Fruit fly (Drosophila melanogaster) whole organism, embryonic: ENCODE data around the gene CG6659.
A peak's percentile ranks its signal among the peaks of the same experiment; 100 is the strongest.

Source experiments
- Blimp-1 ChIP-seq: fragments of 200-800 bp; sonication (Bioruptor generic); optimal IDR thresholded peaks from 3 replicates; lab custom pipeline; 2018; ENCODE audit warnings: missing biosample characterization, missing genetic modification characterization, mild to moderate bottlenecking, moderate library complexity, missing genetic modification reagents
- CG10147 ChIP-seq: fragments of 200-800 bp; sonication (Bioruptor generic); optimal IDR thresholded peaks from 2 replicates; lab custom pipeline; 2019; ENCODE audit warnings: missing biosample characterization, mild to moderate bottlenecking, missing genetic modification characterization, moderate library complexity
- CG10565 ChIP-seq: fragments of 200-800 bp; sonication (Bioruptor generic); optimal IDR thresholded peaks from 3 replicates; lab custom pipeline; 2016; ENCODE audit warnings: missing biosample characterization, mild to moderate bottlenecking, missing genetic modification characterization
- CG11504 ChIP-seq: fragments of 200-800 bp; sonication (Bioruptor generic); optimal IDR thresholded peaks from 3 replicates; lab custom pipeline; 2019; ENCODE audit warnings: missing biosample characterization, mild to moderate bottlenecking, missing genetic modification characterization, moderate library complexity
- CG11560 ChIP-seq: fragments of 200-800 bp; sonication (Bioruptor generic); IDR thresholded peaks from 3 replicates; pipeline ENCODE4 v1.3.6; 2022; ENCODE audit warnings: missing biosample characterization, missing genetic modification characterization
- CG12236 ChIP-seq: fragments of 200-800 bp; sonication (Bioruptor generic); optimal IDR thresholded peaks from 2 replicates; lab custom pipeline; 2016; ENCODE audit warnings: missing biosample characterization, missing genetic modification characterization
- CG12942 ChIP-seq: fragments of 200-800 bp; sonication (Bioruptor generic); optimal IDR thresholded peaks from 3 replicates; lab custom pipeline; 2016; ENCODE audit warnings: missing biosample characterization, missing genetic modification characterization
- CG13775 ChIP-seq: fragments of 200-800 bp; sonication (Bioruptor generic); optimal IDR thresholded peaks from 3 replicates; lab custom pipeline; 2017; ENCODE audit warnings: missing biosample characterization, mild to moderate bottlenecking, missing genetic modification characterization
- CG14710 ChIP-seq: fragments of 200-800 bp; sonication (Bioruptor generic); optimal IDR thresholded peaks from 3 replicates; lab custom pipeline; 2019; ENCODE audit warnings: missing biosample characterization, mild to moderate bottlenecking, missing genetic modification characterization, moderate library complexity
- CG17568 ChIP-seq: fragments of 200-800 bp; sonication (Bioruptor generic); optimal IDR thresholded peaks from 2 replicates; lab custom pipeline; 2018; ENCODE audit warnings: missing biosample characterization, mild to moderate bottlenecking, missing genetic modification characterization, moderate library complexity
- CG2712 ChIP-seq: fragments of 200-800 bp; optimal IDR thresholded peaks from 3 replicates; lab custom pipeline; 2019; ENCODE audit warnings: missing biosample characterization, mild to moderate bottlenecking, missing genetic modification characterization, moderate library complexity
- CG31441 ChIP-seq: fragments of 200-800 bp; sonication (Bioruptor generic); IDR thresholded peaks from 2 replicates; pipeline ENCODE4 v1.3.6; 2022; ENCODE audit warnings: missing biosample characterization, missing genetic modification characterization
- CG6689 ChIP-seq: fragments of 200-800 bp; sonication (Bioruptor generic); IDR thresholded peaks from 2 replicates; pipeline ENCODE4 v1.3.6; 2022; ENCODE audit warnings: missing biosample characterization, missing genetic modification characterization
- CG7745 ChIP-seq: fragments of 200-800 bp; sonication (Bioruptor generic); optimal IDR thresholded peaks from 2 replicates; lab custom pipeline; 2018; ENCODE audit warnings: missing biosample characterization, mild to moderate bottlenecking, missing genetic modification characterization, moderate library complexity
- CG8290 ChIP-seq, 3 experiments: fragments of 200-800 bp; sonication (Bioruptor generic); optimal IDR thresholded peaks; 2 replicates each; lab custom pipeline; 2016 to 2019; ENCODE audit warnings: missing biosample characterization in 3 of 3, missing genetic modification characterization in 3 of 3, mild to moderate bottlenecking in 2 of 3, moderate library complexity in 1 of 3
- CG9876 ChIP-seq: fragments of 200-800 bp; sonication (Bioruptor generic); optimal IDR thresholded peaks from 2 replicates; lab custom pipeline; 2016; ENCODE audit warnings: missing biosample characterization, missing genetic modification characterization
- Drgx ChIP-seq: fragments of 200-800 bp; sonication (Bioruptor generic); IDR thresholded peaks from 2 replicates; pipeline ENCODE4 v1.3.6; 2022; ENCODE audit warnings: missing biosample characterization, missing genetic modification characterization
- E2f2 ChIP-seq: fragments of 200-800 bp; sonication (Bioruptor generic); IDR thresholded peaks from 2 replicates; pipeline ENCODE4 v1.3.6; 2022; ENCODE audit warnings: missing biosample characterization, missing genetic modification characterization
- H15 ChIP-seq: fragments of 200-800 bp; sonication (Bioruptor generic); IDR thresholded peaks from 3 replicates; pipeline ENCODE4 v1.3.6; 2022; ENCODE audit warnings: missing biosample characterization, missing genetic modification characterization
- H2.0 ChIP-seq: fragments of 200-800 bp; sonication (Bioruptor generic); IDR thresholded peaks from 2 replicates; pipeline ENCODE4 v1.3.6; 2022; ENCODE audit warnings: missing biosample characterization, missing genetic modification characterization
- HLH3B ChIP-seq: fragments of 200-800 bp; sonication (Bioruptor generic); IDR thresholded peaks from 2 replicates; pipeline ENCODE4 v1.3.6; 2022; ENCODE audit warnings: missing biosample characterization, missing genetic modification characterization
- Hand ChIP-seq: fragments of 200-800 bp; sonication (Bioruptor generic); optimal IDR thresholded peaks from 2 replicates; lab custom pipeline; 2017; ENCODE audit warnings: mild to moderate bottlenecking, missing biosample characterization, missing genetic modification reagents, missing genetic modification characterization
- Hey ChIP-seq: fragments of 200-800 bp; sonication (Bioruptor generic); optimal IDR thresholded peaks from 3 replicates; lab custom pipeline; 2018; ENCODE audit warnings: missing biosample characterization, mild to moderate bottlenecking, missing genetic modification characterization
- Hr78 ChIP-seq, 2 experiments: fragments of 200-800 bp in 1 of 2; fragments of >200 bp in 1 of 2; sonication (Bioruptor generic) in 1 of 2; optimal IDR thresholded peaks; 2 replicates each; lab custom pipeline; 2017 to 2019; ENCODE audit warnings: missing biosample characterization in 2 of 2, missing genetic modification characterization in 2 of 2, mild to moderate bottlenecking in 1 of 2, moderate library complexity in 1 of 2
- Hsf ChIP-seq: fragments of 200-800 bp; sonication (Bioruptor generic); optimal IDR thresholded peaks from 3 replicates; lab custom pipeline; 2016; ENCODE audit warnings: missing biosample characterization, missing genetic modification characterization
- Lhr ChIP-seq: fragments of 200-800 bp; sonication (Bioruptor generic); optimal IDR thresholded peaks from 3 replicates; lab custom pipeline; 2017; ENCODE audit warnings: mild to moderate bottlenecking, missing biosample characterization, missing genetic modification reagents, missing genetic modification characterization
- Med ChIP-seq: fragments of 200-800 bp; sonication (Bioruptor generic); peaks from one replicate; lab custom pipeline; 2016; ENCODE audit warnings: missing biosample characterization, missing genetic modification characterization, mild to moderate bottlenecking, inconsistent platforms, moderate library complexity
- Ptx1 ChIP-seq: fragments of 200-800 bp; sonication (Bioruptor generic); IDR thresholded peaks from 2 replicates; pipeline ENCODE4 v1.3.6; 2022; ENCODE audit warnings: missing biosample characterization, missing genetic modification characterization
- Rx ChIP-seq: fragments of 200-800 bp; sonication (Bioruptor generic); IDR thresholded peaks from 2 replicates; pipeline ENCODE4 v1.3.6; 2022; ENCODE audit warnings: missing biosample characterization, missing genetic modification characterization
- Six4 ChIP-seq: fragments of 200-800 bp; sonication (Bioruptor generic); optimal IDR thresholded peaks from 2 replicates; lab custom pipeline; 2016; ENCODE audit warnings: missing biosample characterization, missing genetic modification characterization
- Sry-δ ChIP-seq: fragments of 200-800 bp; sonication (Bioruptor generic); optimal IDR thresholded peaks from 2 replicates; lab custom pipeline; 2016; ENCODE audit warnings: missing biosample characterization, missing genetic modification characterization
- ac ChIP-seq: fragments of 200-800 bp; sonication (Bioruptor generic); optimal IDR thresholded peaks from 3 replicates; lab custom pipeline; 2017; ENCODE audit warnings: missing biosample characterization, mild to moderate bottlenecking, missing genetic modification characterization
- bcd ChIP-seq: fragments of 200-800 bp; sonication (Bioruptor generic); optimal IDR thresholded peaks from 2 replicates; lab custom pipeline; 2017; ENCODE audit warnings: missing biosample characterization, mild to moderate bottlenecking, missing genetic modification characterization
- bsh ChIP-seq, 2 experiments: fragments of 200-800 bp; sonication (Bioruptor generic); optimal IDR thresholded peaks; 2 replicates each; lab custom pipeline; 2017 to 2018; ENCODE audit warnings: mild to moderate bottlenecking in 2 of 2, missing biosample characterization in 2 of 2, missing genetic modification characterization in 2 of 2, moderate library complexity in 1 of 2
- croc ChIP-seq: fragments of 200-800 bp; sonication (Bioruptor generic); conservative IDR thresholded peaks from 3 replicates; pipeline ENCODE4 v1.3.6; 2022; ENCODE audit warnings: missing biosample characterization, missing genetic modification characterization
- dmrt99B ChIP-seq: fragments of 200-800 bp; sonication (Bioruptor generic); optimal IDR thresholded peaks from 2 replicates; lab custom pipeline; 2018; ENCODE audit warnings: missing biosample characterization, mild to moderate bottlenecking, missing genetic modification characterization, moderate library complexity
- fd96Cb ChIP-seq: fragments of 200-800 bp; sonication (Bioruptor generic); optimal IDR thresholded peaks from 2 replicates; lab custom pipeline; 2018; ENCODE audit warnings: missing biosample characterization, mild to moderate bottlenecking, missing genetic modification characterization, moderate library complexity
- ind ChIP-seq: fragments of 200-800 bp; sonication (Bioruptor generic); optimal IDR thresholded peaks from 3 replicates; lab custom pipeline; 2016; ENCODE audit warnings: missing biosample characterization, missing genetic modification characterization
- ken ChIP-seq: fragments of 200-800 bp; sonication (Bioruptor generic); IDR thresholded peaks from 3 replicates; pipeline ENCODE4 v1.3.6; 2022; ENCODE audit warnings: missing biosample characterization, missing genetic modification characterization
- nerfin-2 ChIP-seq: fragments of 200-800 bp; sonication (Bioruptor generic); IDR thresholded peaks from 2 replicates; pipeline ENCODE4 v1.3.6; 2022; ENCODE audit warnings: missing biosample characterization, missing genetic modification characterization; ENCODE audit not compliant: partially characterized antibody
- onecut ChIP-seq: fragments of 200-800 bp; sonication (Bioruptor generic); IDR thresholded peaks from 2 replicates; pipeline ENCODE4 v1.3.6; 2022; ENCODE audit warnings: missing biosample characterization, missing genetic modification characterization
- p53 ChIP-seq: fragments of 200-800 bp; sonication (Bioruptor generic); optimal IDR thresholded peaks from 2 replicates; lab custom pipeline; 2016; ENCODE audit warnings: missing biosample characterization, missing genetic modification characterization
- ranshi ChIP-seq: fragments of 200-800 bp; sonication (Bioruptor generic); IDR thresholded peaks from 2 replicates; pipeline ENCODE4 v1.3.6; 2022; ENCODE audit warnings: missing biosample characterization, missing genetic modification characterization
- sens ChIP-seq: fragments of 200-800 bp; sonication (Bioruptor generic); peaks from one replicate; lab custom pipeline; 2016; ENCODE audit warnings: missing biosample characterization, missing genetic modification characterization
- sisA ChIP-seq: fragments of 200-800 bp; sonication (Bioruptor generic); IDR thresholded peaks from 2 replicates; pipeline ENCODE4 v1.3.6; 2022; ENCODE audit warnings: missing biosample characterization, missing genetic modification characterization
- sug ChIP-seq: fragments of 200-800 bp; optimal IDR thresholded peaks from 2 replicates; lab custom pipeline; 2019; ENCODE audit warnings: missing biosample characterization, mild to moderate bottlenecking, missing genetic modification characterization, moderate library complexity
- tgo ChIP-seq: fragments of 200-800 bp; sonication (Bioruptor generic); IDR thresholded peaks from 3 replicates; pipeline ENCODE4 v1.3.6; 2022; ENCODE audit warnings: missing biosample characterization, missing genetic modification characterization
- usp ChIP-seq: fragments of >200 bp; optimal IDR thresholded peaks from 2 replicates; lab custom pipeline; 2017; ENCODE audit warnings: missing biosample characterization, missing genetic modification characterization
- vvl ChIP-seq: fragments of 200-800 bp; sonication (Bioruptor generic); IDR thresholded peaks from 2 replicates; pipeline ENCODE4 v1.3.6; 2022; ENCODE audit warnings: missing biosample characterization, missing genetic modification characterization

The CG6659 gene

DNA sequence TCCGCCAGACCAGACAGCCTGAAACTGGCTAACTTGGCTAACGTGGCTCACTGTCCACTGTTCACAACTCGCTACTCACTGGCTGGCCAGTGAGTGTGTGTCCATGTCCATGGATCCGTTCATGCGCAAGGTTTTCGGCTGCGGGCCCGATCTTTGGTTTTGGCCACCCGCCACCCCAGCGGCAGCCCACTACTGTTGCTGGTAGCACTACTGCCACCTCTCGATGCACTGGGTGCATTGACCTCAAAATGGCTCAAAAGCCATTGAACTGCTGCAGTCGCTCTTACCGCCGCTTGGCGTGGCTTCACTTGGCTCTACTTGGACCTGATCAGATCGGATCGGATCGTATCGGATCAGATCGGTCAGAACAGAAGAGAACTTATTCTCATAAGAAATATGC, 24.3 kb upstream of the CG6659 start:
- TF ChIP-seq CG17568 (GFP tag; lab: Kevin White, UChicago): no peak
- TF ChIP-seq sens (GFP tag; lab: Kevin White, UChicago): peak; percentile 11

DNA sequence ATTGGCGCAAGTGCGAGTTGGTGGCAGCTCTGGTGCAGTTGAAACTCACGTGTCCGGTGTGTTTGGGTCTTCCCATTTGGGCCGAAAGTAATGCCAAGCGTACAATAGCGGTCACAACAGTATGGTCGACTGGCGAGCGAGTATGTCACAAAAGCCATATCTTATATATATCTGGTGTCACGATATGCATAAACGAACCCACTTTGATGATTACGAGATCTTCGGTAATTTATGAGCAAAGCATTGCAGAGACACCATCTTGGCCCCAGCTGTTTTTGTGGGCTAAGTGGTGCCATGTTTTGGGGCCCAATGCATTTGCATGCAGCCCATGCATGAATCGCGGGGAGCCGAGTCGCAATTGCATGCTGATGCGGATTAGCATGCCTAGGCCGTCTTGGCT, 21.8 kb upstream of the CG6659 start:
- no peak for TF ChIP-seq sug (tag; lab: Kevin White, UChicago)
- no peak for TF ChIP-seq ranshi
- TF ChIP-seq bsh (GFP tag; optimal IDR thresholded peaks at IDR 0.05; lab: Kevin White, UChicago): peak in 1 of 2 experiments; percentile 24
- TF ChIP-seq p53 (GFP tag; lab: Kevin White, UChicago): no peak
- no peak for TF ChIP-seq Lhr
- TF ChIP-seq CG6689 (GFP tag; lab: Robert Waterston, UW): peak; percentile 42
- TF ChIP-seq dmrt99B (tag; lab: Kevin White, UChicago): peak; percentile 2
- TF ChIP-seq fd96Cb (tag; lab: Kevin White, UChicago): peak; percentile 13
- no peak for TF ChIP-seq Hey
- no peak for TF ChIP-seq CG10565 (GFP tag; lab: Kevin White, UChicago)
- TF ChIP-seq CG12236 (GFP tag; lab: Kevin White, UChicago): no peak
- TF ChIP-seq HLH3B (GFP tag; lab: Robert Waterston, UW): 0 out of 2 replicates have a peak, but pooled peaks have one; percentile 10
- no peak for TF ChIP-seq CG2712
- peak; percentile 18; the same call in 1 of the 2 replicates for TF ChIP-seq Ptx1
- no peak for TF ChIP-seq E2f2 (GFP tag; lab: Robert Waterston, UW)
- no peak for TF ChIP-seq CG10147 (GFP tag; lab: Kevin White, UChicago)
- TF ChIP-seq Hr78 (GFP tag; optimal IDR thresholded peaks at IDR 0.05; lab: Kevin White, UChicago): no peak
- no peak for TF ChIP-seq nerfin-2 (GFP tag; lab: Robert Waterston, UW)
- no peak for TF ChIP-seq ken (GFP tag; lab: Robert Waterston, UW)
- no peak for TF ChIP-seq CG14710 (tag; lab: Kevin White, UChicago)
- TF ChIP-seq Rx (GFP tag; lab: Robert Waterston, UW): no peak
- TF ChIP-seq CG7745 (tag; lab: Kevin White, UChicago): no peak
- TF ChIP-seq Hand (GFP tag; lab: Kevin White, UChicago): no peak
- TF ChIP-seq CG13775 (GFP tag; lab: Kevin White, UChicago): no peak
- no peak for TF ChIP-seq CG11560 (tag; lab: Robert Waterston, UW)
- TF ChIP-seq Med (GFP tag; lab: Kevin White, UChicago): peak; percentile 60
- TF ChIP-seq CG12942 (GFP tag; lab: Kevin White, UChicago): no peak
- TF ChIP-seq ind (GFP tag; lab: Kevin White, UChicago): no peak
- TF ChIP-seq H2.0 (GFP tag; lab: Robert Waterston, UW): no peak
- no peak for TF ChIP-seq CG9876 (GFP tag; lab: Kevin White, UChicago)
- no peak for TF ChIP-seq Sry-δ (GFP tag; lab: Kevin White, UChicago)
- peak; percentile 69 for TF ChIP-seq sens (GFP tag; lab: Kevin White, UChicago)
- 0 out of 2 replicates have a peak, but pooled peaks have one; percentile 15 for TF ChIP-seq CG31441 (GFP tag; lab: Robert Waterston, UW)
- TF ChIP-seq croc (GFP tag; lab: Robert Waterston, UW): no peak
- TF ChIP-seq CG8290 (GFP tag; optimal IDR thresholded peaks at IDR 0.05; lab: Kevin White, UChicago): no peak
- TF ChIP-seq CG8290 (tag; optimal IDR thresholded peaks at IDR 0.05; lab: Kevin White, UChicago): peak in 1 of 2 experiments; percentile 13
- TF ChIP-seq bcd (GFP tag; lab: Kevin White, UChicago): no peak
- no peak for TF ChIP-seq tgo (GFP tag; lab: Robert Waterston, UW)
- TF ChIP-seq Hsf (GFP tag; lab: Kevin White, UChicago): no peak
- peak; percentile 81 for TF ChIP-seq Drgx
- peak; percentile 23 for TF ChIP-seq CG11504
- peak; percentile 15; the same call in 1 of the 2 replicates for TF ChIP-seq sisA (GFP tag; lab: Robert Waterston, UW)
- peak; percentile 62; the same call in 1 of the 2 replicates for TF ChIP-seq vvl
- no peak for TF ChIP-seq H15 (GFP tag; lab: Robert Waterston, UW)
- no peak for TF ChIP-seq usp (GFP tag; lab: Kevin White, UChicago)
- peak; percentile 19 for TF ChIP-seq Blimp-1 (GFP tag; lab: Kevin White, UChicago)
- TF ChIP-seq Six4 (GFP tag; lab: Kevin White, UChicago): no peak
- no peak for TF ChIP-seq ac (GFP tag; lab: Kevin White, UChicago)
- no peak for TF ChIP-seq onecut (GFP tag; lab: Robert Waterston, UW)
